Fruit fly (Drosophila melanogaster) whole organism, adult: ENCODE measurements around the gene CG10237.
A peak's percentile ranks its signal among the peaks of the same experiment; 100 is the strongest.

Source experiments
- CG12768 ChIP-seq: fragments of 200-800 bp; sonication (Bioruptor generic); optimal IDR thresholded peaks from 2 replicates; lab custom pipeline; 2017; ENCODE audit warnings: missing biosample characterization, missing genetic modification characterization, mild to moderate bottlenecking, moderate library complexity, missing genetic modification reagents
- CG1620 ChIP-seq: fragments of 200-800 bp; sonication (Bioruptor generic); optimal IDR thresholded peaks from 2 replicates; lab custom pipeline; 2016; ENCODE audit warnings: missing biosample characterization, missing genetic modification characterization
- CG33017 ChIP-seq: fragments of 200-800 bp; sonication (Bioruptor generic); optimal IDR thresholded peaks from 2 replicates; lab custom pipeline; 2018; ENCODE audit warnings: missing biosample characterization, mild to moderate bottlenecking, missing genetic modification characterization, moderate library complexity
- Hr96 ChIP-seq: fragments of 200-800 bp; sonication (Bioruptor generic); optimal IDR thresholded peaks from 2 replicates; lab custom pipeline; 2016; ENCODE audit warnings: missing biosample characterization, missing genetic modification characterization
- Mnt ChIP-seq: fragments of 200-800 bp; sonication (Bioruptor generic); optimal IDR thresholded peaks from 2 replicates; lab custom pipeline; 2016; ENCODE audit warnings: missing biosample characterization, mild to moderate bottlenecking, missing genetic modification characterization
- bab1 ChIP-seq: fragments of 200-800 bp; sonication (Bioruptor generic); optimal IDR thresholded peaks from 3 replicates; lab custom pipeline; 2019; ENCODE audit warnings: missing biosample characterization, mild to moderate bottlenecking, missing genetic modification characterization, moderate library complexity
- cic ChIP-seq: fragments of 200-800 bp; sonication (Bioruptor generic); optimal IDR thresholded peaks from 2 replicates; lab custom pipeline; 2017; ENCODE audit warnings: missing biosample characterization, mild to moderate bottlenecking, missing genetic modification characterization, moderate library complexity
- kay ChIP-seq: fragments of 200-800 bp; sonication (Bioruptor generic); peaks from one replicate; lab custom pipeline; 2016; ENCODE audit warnings: missing biosample characterization, missing genetic modification characterization, borderline replicate concordance

DNA sequence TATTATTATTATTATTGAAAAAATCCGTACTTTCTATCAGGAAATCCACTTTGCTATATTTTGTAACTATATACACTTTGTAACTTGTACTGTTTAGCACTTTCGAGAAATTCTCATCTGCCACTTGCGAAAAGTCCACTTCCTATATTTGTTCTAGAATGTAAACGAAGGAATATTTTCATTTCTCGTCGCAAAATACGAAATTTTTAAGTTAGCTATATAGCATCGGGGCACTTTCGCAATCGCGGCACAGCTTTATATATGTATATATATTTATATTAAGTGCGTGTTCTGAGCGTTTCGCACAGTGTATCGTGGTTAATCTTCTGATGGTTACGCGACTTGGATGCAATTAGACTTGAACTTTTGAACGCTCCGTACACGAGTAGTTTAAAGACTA, 736 bp downstream of the CG10237 start, which contains the start of gene RanGAP:
- no peak for TF ChIP-seq CG33017 (tag; lab: Kevin White, UChicago)
- no peak for TF ChIP-seq bab1 (GFP tag; lab: Kevin White, UChicago)
- no peak for TF ChIP-seq Hr96 (GFP tag; lab: Kevin White, UChicago)
- TF ChIP-seq cic: no peak
- TF ChIP-seq kay: peak; percentile 49
- no peak for TF ChIP-seq CG12768 (GFP tag; lab: Kevin White, UChicago)
- TF ChIP-seq CG1620 (GFP tag; lab: Kevin White, UChicago): no peak
- no peak for TF ChIP-seq Mnt
